Fruit fly (Drosophila melanogaster) whole organism, embryonic: Measurements from ENCODE around the gene Zw.

Experiments used
- CG11696 ChIP-seq: fragments of 200-800 bp; sonication (Bioruptor generic); IDR thresholded peaks from 2 replicates; pipeline ENCODE4 v1.3.6; 2022; ENCODE audit warnings: missing biosample characterization, missing genetic modification characterization
- CG11723 ChIP-seq: fragments of 200-800 bp; sonication (Bioruptor generic); optimal IDR thresholded peaks from 2 replicates; lab custom pipeline; 2017; ENCODE audit warnings: missing biosample characterization, mild to moderate bottlenecking, missing genetic modification characterization
- CG13894 ChIP-seq: fragments of 200-800 bp; sonication (Bioruptor generic); optimal IDR thresholded peaks from 3 replicates; lab custom pipeline; 2018; ENCODE audit warnings: missing biosample characterization, mild to moderate bottlenecking, missing genetic modification characterization, moderate library complexity
- CG17186 ChIP-seq: fragments of 200-800 bp; sonication (Bioruptor generic); optimal IDR thresholded peaks from 3 replicates; lab custom pipeline; 2017; ENCODE audit warnings: missing biosample characterization, missing genetic modification reagents, missing genetic modification characterization
- CG1792 ChIP-seq: fragments of 200-800 bp; sonication (Bioruptor generic); optimal IDR thresholded peaks from 2 replicates; lab custom pipeline; 2016; ENCODE audit warnings: missing biosample characterization, missing genetic modification characterization
- CG18262 ChIP-seq: fragments of 200-800 bp; optimal IDR thresholded peaks from 3 replicates; lab custom pipeline; 2019; ENCODE audit warnings: missing biosample characterization, mild to moderate bottlenecking, missing genetic modification characterization, moderate library complexity
- CG30403 ChIP-seq: fragments of 200-800 bp; sonication (Bioruptor generic); optimal IDR thresholded peaks from 3 replicates; lab custom pipeline; 2016; ENCODE audit warnings: missing biosample characterization, missing genetic modification characterization
- CG34224 ChIP-seq: fragments of 200-800 bp; sonication (Bioruptor generic); IDR thresholded peaks from 3 replicates; pipeline ENCODE4 v1.3.6; 2022; ENCODE audit warnings: missing biosample characterization, missing genetic modification characterization; ENCODE audit not compliant: partially characterized antibody
- CG3726 ChIP-seq: fragments of 200-800 bp; sonication (Bioruptor generic); IDR thresholded peaks from 3 replicates; pipeline ENCODE4, ENCODE4 v1.3.6; 2022; ENCODE audit warnings: missing biosample characterization, missing genetic modification characterization
- CG3995 ChIP-seq: fragments of 200-800 bp; sonication (Bioruptor generic); optimal IDR thresholded peaks from 3 replicates; lab custom pipeline; 2016; ENCODE audit warnings: missing biosample characterization, missing genetic modification characterization
- CG4707 ChIP-seq: fragments of 200-800 bp; sonication (Bioruptor generic); optimal IDR thresholded peaks from 2 replicates; lab custom pipeline; 2018; ENCODE audit warnings: missing biosample characterization, mild to moderate bottlenecking, missing genetic modification characterization, moderate library complexity
- CG6854 ChIP-seq: fragments of 200-800 bp; sonication (Bioruptor generic); optimal IDR thresholded peaks from 3 replicates; lab custom pipeline; 2017; ENCODE audit warnings: missing biosample characterization, mild to moderate bottlenecking, missing genetic modification characterization
- CG7987 ChIP-seq: fragments of 200-800 bp; sonication (Bioruptor generic); optimal IDR thresholded peaks from 2 replicates; lab custom pipeline; 2018; ENCODE audit warnings: missing biosample characterization, mild to moderate bottlenecking, missing genetic modification characterization, moderate library complexity
- CG8478 ChIP-seq: fragments of >200 bp; optimal IDR thresholded peaks from 2 replicates; lab custom pipeline; 2018
- CG9932 ChIP-seq: fragments of 200-800 bp; sonication (Bioruptor generic); IDR thresholded peaks from 2 replicates; pipeline ENCODE4 v1.3.6; 2022; ENCODE audit warnings: missing biosample characterization, missing genetic modification characterization
- Deaf1 ChIP-seq: fragments of 200-800 bp; optimal IDR thresholded peaks from 3 replicates; lab custom pipeline; 2019; ENCODE audit warnings: missing biosample characterization, mild to moderate bottlenecking, missing genetic modification characterization, moderate library complexity
- Dip3 ChIP-seq: fragments of 200-800 bp; sonication (Bioruptor generic); optimal IDR thresholded peaks from 3 replicates; lab custom pipeline; 2016; ENCODE audit warnings: missing biosample characterization, missing genetic modification characterization
- Dll ChIP-seq: fragments of 200-800 bp; sonication (Bioruptor generic); IDR thresholded peaks from 4 replicates; pipeline ENCODE4 v1.3.6; 2022; ENCODE audit warnings: missing biosample characterization, missing genetic modification characterization; ENCODE audit not compliant: partially characterized antibody
- Gug ChIP-seq: fragments of 200-800 bp; sonication (Bioruptor generic); IDR thresholded peaks from 4 replicates; pipeline ENCODE4 v1.3.6; 2022; ENCODE audit warnings: missing biosample characterization, missing genetic modification characterization
- Hey ChIP-seq: fragments of 200-800 bp; sonication (Bioruptor generic); optimal IDR thresholded peaks from 3 replicates; lab custom pipeline; 2018; ENCODE audit warnings: missing biosample characterization, mild to moderate bottlenecking, missing genetic modification characterization
- Kr ChIP-seq: fragments of 200-800 bp; sonication (Bioruptor generic); optimal IDR thresholded peaks from 2 replicates; lab custom pipeline; 2017; ENCODE audit warnings: missing biosample characterization, mild to moderate bottlenecking, missing genetic modification characterization
- Max ChIP-seq: fragments of 200-800 bp; sonication (Bioruptor generic); optimal IDR thresholded peaks from 2 replicates; lab custom pipeline; 2016; ENCODE audit warnings: missing biosample characterization, mild to moderate bottlenecking, missing genetic modification characterization
- Mes4 ChIP-seq: fragments of 200-800 bp; sonication (Bioruptor generic); optimal IDR thresholded peaks from 2 replicates; lab custom pipeline; 2016; ENCODE audit warnings: missing biosample characterization, missing genetic modification characterization
- NC2β ChIP-seq: fragments of 200-800 bp; sonication (Bioruptor generic); optimal IDR thresholded peaks from 2 replicates; lab custom pipeline; 2016; ENCODE audit warnings: missing biosample characterization, missing genetic modification characterization
- Nf-YC ChIP-seq: fragments of 200-800 bp; optimal IDR thresholded peaks from 3 replicates; lab custom pipeline; 2019; ENCODE audit warnings: missing biosample characterization, mild to moderate bottlenecking, missing genetic modification characterization, moderate library complexity
- Oli ChIP-seq: fragments of 200-800 bp; sonication (Bioruptor generic); optimal IDR thresholded peaks from 2 replicates; lab custom pipeline; 2018; ENCODE audit warnings: missing biosample characterization, mild to moderate bottlenecking, missing genetic modification characterization, moderate library complexity
- Sox100B ChIP-seq: fragments of 200-800 bp; sonication (Bioruptor generic); optimal IDR thresholded peaks from 3 replicates; lab custom pipeline; 2018; ENCODE audit warnings: missing biosample characterization, mild to moderate bottlenecking, missing genetic modification characterization
- Sry-δ ChIP-seq: fragments of 200-800 bp; sonication (Bioruptor generic); optimal IDR thresholded peaks from 2 replicates; lab custom pipeline; 2016; ENCODE audit warnings: missing biosample characterization, missing genetic modification characterization
- Tbp ChIP-seq: fragments of >200 bp; optimal IDR thresholded peaks from 2 replicates; lab custom pipeline; 2018; ENCODE audit warnings: missing biosample characterization, missing genetic modification characterization
- Vsx1 ChIP-seq: fragments of 200-800 bp; sonication (Bioruptor generic); optimal IDR thresholded peaks from 2 replicates; lab custom pipeline; 2017; ENCODE audit warnings: missing biosample characterization, mild to moderate bottlenecking, missing genetic modification characterization, missing genetic modification reagents
- al ChIP-seq: fragments of 200-800 bp; sonication (Bioruptor generic); IDR thresholded peaks from 2 replicates; pipeline ENCODE4 v1.3.6; 2022; ENCODE audit warnings: missing biosample characterization, missing genetic modification characterization
- bcd ChIP-seq: fragments of 200-800 bp; sonication (Bioruptor generic); optimal IDR thresholded peaks from 2 replicates; lab custom pipeline; 2017; ENCODE audit warnings: missing biosample characterization, mild to moderate bottlenecking, missing genetic modification characterization
- dmrt99B ChIP-seq: fragments of 200-800 bp; sonication (Bioruptor generic); optimal IDR thresholded peaks from 2 replicates; lab custom pipeline; 2018; ENCODE audit warnings: missing biosample characterization, mild to moderate bottlenecking, missing genetic modification characterization, moderate library complexity
- dpn ChIP-seq, 2 experiments: fragments of 200-800 bp; sonication (Bioruptor generic); optimal IDR thresholded peaks; 3 replicates each; lab custom pipeline; 2016; ENCODE audit warnings: missing biosample characterization in 2 of 2, missing genetic modification characterization in 2 of 2
- ind ChIP-seq: fragments of 200-800 bp; sonication (Bioruptor generic); optimal IDR thresholded peaks from 3 replicates; lab custom pipeline; 2016; ENCODE audit warnings: missing biosample characterization, missing genetic modification characterization
- jigr1 ChIP-seq: fragments of 200-800 bp; sonication (Bioruptor generic); IDR thresholded peaks from 3 replicates; pipeline ENCODE4 v1.3.6; 2022; ENCODE audit warnings: missing biosample characterization, missing genetic modification characterization
- lov ChIP-seq, 2 experiments: fragments of 200-800 bp in 1 of 2; fragments of >200 bp in 1 of 2; sonication (Bioruptor generic) in 1 of 2; IDR thresholded peaks in 1 of 2; optimal IDR thresholded peaks in 1 of 2; 2 replicates in 1 of 2; 3 replicates in 1 of 2; pipeline versions ENCODE4 v1.3.6 to Lab custom; 2017 to 2022; ENCODE audit warnings: missing biosample characterization in 1 of 2, missing genetic modification characterization in 1 of 2
- nau ChIP-seq: fragments of 200-800 bp; sonication (Bioruptor generic); optimal IDR thresholded peaks from 3 replicates; lab custom pipeline; 2017; ENCODE audit warnings: missing biosample characterization, mild to moderate bottlenecking, missing genetic modification characterization, missing genetic modification reagents
- org-1 ChIP-seq: fragments of 200-800 bp; sonication (Bioruptor generic); optimal IDR thresholded peaks from 2 replicates; lab custom pipeline; 2017; ENCODE audit warnings: missing biosample characterization, missing genetic modification characterization
- otp ChIP-seq: fragments of 200-800 bp; sonication (Bioruptor generic); IDR thresholded peaks from 3 replicates; pipeline ENCODE4, ENCODE4 v1.3.6; 2022; ENCODE audit warnings: missing biosample characterization, missing genetic modification characterization
- schlank ChIP-seq: fragments of 200-800 bp; sonication (Bioruptor generic); optimal IDR thresholded peaks from 2 replicates; lab custom pipeline; 2018; ENCODE audit warnings: missing biosample characterization, mild to moderate bottlenecking, missing genetic modification characterization
- sd ChIP-seq: fragments of 200-800 bp; sonication (Bioruptor generic); optimal IDR thresholded peaks from 3 replicates; lab custom pipeline; 2018; ENCODE audit warnings: missing biosample characterization, mild to moderate bottlenecking, missing genetic modification characterization, moderate library complexity
- seq ChIP-seq: fragments of 200-800 bp; sonication (Bioruptor generic); IDR thresholded peaks from 2 replicates; pipeline ENCODE4 v1.3.6; 2022; ENCODE audit warnings: missing biosample characterization, missing genetic modification characterization
- stc ChIP-seq: fragments of 200-800 bp; sonication (Bioruptor generic); IDR thresholded peaks from 2 replicates; pipeline ENCODE4 v1.3.6; 2022; ENCODE audit warnings: missing biosample characterization, missing genetic modification characterization
- stwl ChIP-seq: fragments of 200-800 bp; sonication (Bioruptor generic); optimal IDR thresholded peaks from 3 replicates; lab custom pipeline; 2018; ENCODE audit warnings: missing biosample characterization, mild to moderate bottlenecking, missing genetic modification characterization, moderate library complexity
- tap ChIP-seq: fragments of 200-800 bp; optimal IDR thresholded peaks from 3 replicates; lab custom pipeline; 2019; ENCODE audit warnings: missing biosample characterization, mild to moderate bottlenecking, missing genetic modification characterization, moderate library complexity
- tgo ChIP-seq: fragments of 200-800 bp; sonication (Bioruptor generic); IDR thresholded peaks from 3 replicates; pipeline ENCODE4 v1.3.6; 2022; ENCODE audit warnings: missing biosample characterization, missing genetic modification characterization
- vnd ChIP-seq: fragments of 200-800 bp; sonication (Bioruptor generic); IDR thresholded peaks from 3 replicates; pipeline ENCODE4 v1.3.6; 2022; ENCODE audit warnings: missing biosample characterization, missing genetic modification characterization; ENCODE audit not compliant: partially characterized antibody
- vvl ChIP-seq: fragments of 200-800 bp; sonication (Bioruptor generic); IDR thresholded peaks from 2 replicates; pipeline ENCODE4 v1.3.6; 2022; ENCODE audit warnings: missing biosample characterization, missing genetic modification characterization

Gene Zw

dm6 chrX:19694792-19695558, 27.9 kb downstream of the Zw start, which contains the start of gene CG14229 (continued):
- no peak for TF ChIP-seq CG11723 (GFP tag; lab: Kevin White, UChicago)
- TF ChIP-seq CG3995 (GFP tag; lab: Kevin White, UChicago): peak; percentile 78
- no peak for TF ChIP-seq Deaf1 (tag; lab: Kevin White, UChicago)
- TF ChIP-seq seq (GFP tag; lab: Robert Waterston, UW): no peak
- no peak for TF ChIP-seq schlank (tag; lab: Kevin White, UChicago)
- TF ChIP-seq Dip3 (GFP tag; lab: Kevin White, UChicago): no peak
- TF ChIP-seq nau: no peak
- TF ChIP-seq Nf-YC (tag; lab: Kevin White, UChicago): peak; percentile 14
- peak; percentile 22 for TF ChIP-seq stwl (tag; lab: Kevin White, UChicago)
- TF ChIP-seq org-1 (GFP tag; lab: Kevin White, UChicago): no peak
- no peak for TF ChIP-seq Oli (tag; lab: Kevin White, UChicago)
- TF ChIP-seq CG11696 (GFP tag; lab: Robert Waterston, UW): peak; percentile 82
- peak; percentile 23; the same call in 1 of the 2 replicates for TF ChIP-seq vvl (GFP tag; lab: Robert Waterston, UW)
- no peak for TF ChIP-seq jigr1 (GFP tag; lab: Robert Waterston, UW)
- TF ChIP-seq stc (GFP tag; lab: Robert Waterston, UW): 0 out of 2 replicates have a peak, but pooled peaks have one; percentile 40
- TF ChIP-seq tgo (GFP tag; lab: Robert Waterston, UW): peak; percentile 33; the same call in 1 of the 3 replicates
- no peak for TF ChIP-seq tap (tag; lab: Kevin White, UChicago)
- peak; percentile 8 for TF ChIP-seq CG18262 (tag; lab: Kevin White, UChicago)
- TF ChIP-seq lov (optimal IDR thresholded peaks at IDR 0.05; lab: Kevin White, UChicago): no peak
- no peak for TF ChIP-seq lov (GFP tag; IDR thresholded peaks at IDR 0.05; lab: Robert Waterston, UW)
- TF ChIP-seq Gug: no peak
- TF ChIP-seq Hey: no peak
- no peak for TF ChIP-seq CG17186 (GFP tag; lab: Kevin White, UChicago)
- no peak for TF ChIP-seq Sox100B
- TF ChIP-seq Dll: 0 out of 4 replicates have a peak, but pooled peaks have one; percentile 23
- TF ChIP-seq CG13894 (tag; lab: Kevin White, UChicago): no peak
- TF ChIP-seq CG34224 (GFP tag; lab: Robert Waterston, UW): no peak
- TF ChIP-seq Mes4 (GFP tag; lab: Kevin White, UChicago): no peak
- peak; percentile 3 for TF ChIP-seq Sry-δ
- TF ChIP-seq al (GFP tag; lab: Robert Waterston, UW): peak; percentile 27; the same call in 1 of the 2 replicates
- TF ChIP-seq vnd (GFP tag; lab: Robert Waterston, UW): no peak
- TF ChIP-seq CG1792 (GFP tag; lab: Kevin White, UChicago): no peak
- TF ChIP-seq dpn (GFP tag; optimal IDR thresholded peaks at IDR 0.05; lab: Kevin White, UChicago): no peak
- no peak for TF ChIP-seq CG6854 (GFP tag; lab: Kevin White, UChicago)
- TF ChIP-seq CG3726 (GFP tag; lab: Robert Waterston, UW): no peak
- peak; percentile 31; the same call in 1 of the 2 replicates for TF ChIP-seq CG9932 (GFP tag; lab: Robert Waterston, UW)
- no peak for TF ChIP-seq Tbp
- TF ChIP-seq Kr (GFP tag; lab: Kevin White, UChicago): no peak
- peak; percentile 26 for TF ChIP-seq ind (GFP tag; lab: Kevin White, UChicago)
- no peak for TF ChIP-seq Max (GFP tag; lab: Kevin White, UChicago)
- TF ChIP-seq otp (GFP tag; lab: Robert Waterston, UW): 0 out of 3 replicates have a peak, but pooled peaks have one; percentile 21
- TF ChIP-seq CG4707 (GFP tag; lab: Kevin White, UChicago): no peak
- no peak for TF ChIP-seq bcd
- peak; percentile 7 for TF ChIP-seq dmrt99B (tag; lab: Kevin White, UChicago)
- TF ChIP-seq CG7987 (GFP tag; lab: Kevin White, UChicago): no peak
- TF ChIP-seq CG8478 (lab: Kevin White, UChicago): no peak
- TF ChIP-seq Vsx1: no peak
- peak; percentile 23 for TF ChIP-seq CG30403 (GFP tag; lab: Kevin White, UChicago)
- TF ChIP-seq NC2β: no peak
- no peak for TF ChIP-seq sd (tag; lab: Kevin White, UChicago)
